Fruit fly (Drosophila melanogaster): Measurements from ENCODE around the gene BBS1.

- TF ChIP-seq salr (GFP tag; optimal IDR thresholded peaks at IDR 0.05), result peak; percentile 57 to 65
- TF ChIP-seq Gug (GFP tag; IDR thresholded peaks at IDR 0.05), result peak; percentile 60
- TF ChIP-seq Smox (GFP tag; optimal IDR thresholded peaks at IDR 0.05), result peak; percentile 65
- TF ChIP-seq Sox102F (GFP tag; optimal IDR thresholded peaks at IDR 0.05), result peak; percentile 59
- peak; percentile 49; the same call in 1 of the 3 replicates for TF ChIP-seq eg (GFP tag; IDR thresholded peaks at IDR 0.05)
- peak; percentile 79 for TF ChIP-seq CG3919 (GFP tag; optimal IDR thresholded peaks at IDR 0.05)
- TF ChIP-seq Ets21C (GFP tag; optimal IDR thresholded peaks at IDR 0.05), result peak; percentile 33
Measured at dm6 chr3L:7153634-7154033, 27.9 kb downstream of the BBS1 start.
